Fruit fly (Drosophila melanogaster) whole organism, embryonic: ENCODE data around the gene CG12182.
A peak's percentile ranks its signal among the peaks of the same experiment; 100 is the strongest.

ENCODE experiments used
- Adf1 ChIP-seq: fragments of 200-800 bp; sonication (Bioruptor generic); IDR thresholded peaks from 2 replicates; pipeline ENCODE4 v1.3.6; 2022; ENCODE audit warnings: missing biosample characterization, missing genetic modification characterization
- CG10147 ChIP-seq: fragments of 200-800 bp; sonication (Bioruptor generic); optimal IDR thresholded peaks from 2 replicates; lab custom pipeline; 2019; ENCODE audit warnings: missing biosample characterization, mild to moderate bottlenecking, missing genetic modification characterization, moderate library complexity
- CG10959 ChIP-seq: fragments of 200-800 bp; sonication (Bioruptor generic); IDR thresholded peaks from 2 replicates; pipeline ENCODE4 v1.3.6; 2022; ENCODE audit warnings: missing biosample characterization, missing genetic modification characterization
- CG10979 ChIP-seq: fragments of 200-800 bp; sonication (Bioruptor generic); optimal IDR thresholded peaks from 2 replicates; lab custom pipeline; 2018; ENCODE audit warnings: missing biosample characterization, mild to moderate bottlenecking, missing genetic modification characterization, moderate library complexity
- CG11456 ChIP-seq: fragments of 200-800 bp; sonication (Bioruptor generic); IDR thresholded peaks from 3 replicates; pipeline ENCODE4 v1.3.6; 2022; ENCODE audit warnings: missing biosample characterization, missing genetic modification characterization
- CG12104 ChIP-seq: fragments of 200-800 bp; sonication (Bioruptor generic); optimal IDR thresholded peaks from 3 replicates; lab custom pipeline; 2016; ENCODE audit warnings: missing biosample characterization, missing genetic modification characterization
- CG12659 ChIP-seq: fragments of 200-800 bp; sonication (Bioruptor generic); optimal IDR thresholded peaks from 3 replicates; lab custom pipeline; 2017; ENCODE audit warnings: mild to moderate bottlenecking, missing biosample characterization, missing genetic modification reagents, missing genetic modification characterization
- CG12942 ChIP-seq: fragments of 200-800 bp; sonication (Bioruptor generic); optimal IDR thresholded peaks from 3 replicates; lab custom pipeline; 2016; ENCODE audit warnings: missing biosample characterization, missing genetic modification characterization
- CG13287 ChIP-seq: fragments of 200-800 bp; sonication (Bioruptor generic); IDR thresholded peaks from 2 replicates; pipeline ENCODE4 v1.3.6; 2022; ENCODE audit warnings: missing biosample characterization, missing genetic modification characterization; ENCODE audit not compliant: partially characterized antibody
- CG15073 ChIP-seq: fragments of 200-800 bp; sonication (Bioruptor generic); optimal IDR thresholded peaks from 2 replicates; lab custom pipeline; 2016; ENCODE audit warnings: missing biosample characterization, missing genetic modification characterization
- CG17328 ChIP-seq: fragments of 200-800 bp; sonication (Bioruptor generic); IDR thresholded peaks from 2 replicates; pipeline ENCODE4 v1.3.6; 2022; ENCODE audit warnings: missing biosample characterization, missing genetic modification characterization
- CG17385 ChIP-seq: fragments of 200-800 bp; sonication (Bioruptor generic); optimal IDR thresholded peaks from 3 replicates; lab custom pipeline; 2018; ENCODE audit warnings: missing biosample characterization, mild to moderate bottlenecking, missing genetic modification characterization
- CG1792 ChIP-seq: fragments of 200-800 bp; sonication (Bioruptor generic); optimal IDR thresholded peaks from 2 replicates; lab custom pipeline; 2016; ENCODE audit warnings: missing biosample characterization, missing genetic modification characterization
- CG18262 ChIP-seq: fragments of 200-800 bp; optimal IDR thresholded peaks from 3 replicates; lab custom pipeline; 2019; ENCODE audit warnings: missing biosample characterization, mild to moderate bottlenecking, missing genetic modification characterization, moderate library complexity
- CG2712 ChIP-seq: fragments of 200-800 bp; optimal IDR thresholded peaks from 3 replicates; lab custom pipeline; 2019; ENCODE audit warnings: missing biosample characterization, mild to moderate bottlenecking, missing genetic modification characterization, moderate library complexity
- CG3065 ChIP-seq: fragments of 200-800 bp; sonication (Bioruptor generic); optimal IDR thresholded peaks from 2 replicates; lab custom pipeline; 2016; ENCODE audit warnings: missing biosample characterization, missing genetic modification characterization
- CG34224 ChIP-seq: fragments of 200-800 bp; sonication (Bioruptor generic); IDR thresholded peaks from 3 replicates; pipeline ENCODE4 v1.3.6; 2022; ENCODE audit warnings: missing biosample characterization, missing genetic modification characterization; ENCODE audit not compliant: partially characterized antibody
- CG3995 ChIP-seq: fragments of 200-800 bp; sonication (Bioruptor generic); optimal IDR thresholded peaks from 3 replicates; lab custom pipeline; 2016; ENCODE audit warnings: missing biosample characterization, missing genetic modification characterization
- CG4404 ChIP-seq: fragments of 200-800 bp; sonication (Bioruptor generic); IDR thresholded peaks from 2 replicates; pipeline ENCODE4 v1.3.6; 2022; ENCODE audit warnings: missing biosample characterization, missing genetic modification characterization
- CG4424 ChIP-seq: fragments of 200-800 bp; sonication (Bioruptor generic); optimal IDR thresholded peaks from 3 replicates; lab custom pipeline; 2016; ENCODE audit warnings: missing biosample characterization, missing genetic modification characterization
- CG6272 ChIP-seq: fragments of 200-800 bp; sonication (Bioruptor generic); IDR thresholded peaks from 2 replicates; pipeline ENCODE4 v1.3.6; 2022; ENCODE audit warnings: missing biosample characterization, missing genetic modification characterization
- CG8944 ChIP-seq: fragments of 200-800 bp; sonication (Bioruptor generic); optimal IDR thresholded peaks from 3 replicates; lab custom pipeline; 2016; ENCODE audit warnings: missing biosample characterization, missing genetic modification characterization
- Doc2 ChIP-seq: fragments of 200-800 bp; sonication (Bioruptor generic); IDR thresholded peaks from 2 replicates; pipeline ENCODE4 v1.3.6; 2022; ENCODE audit warnings: missing biosample characterization, missing genetic modification characterization
- Elba2 ChIP-seq: fragments of 200-800 bp; sonication (Bioruptor generic); optimal IDR thresholded peaks from 3 replicates; lab custom pipeline; 2016; ENCODE audit warnings: missing biosample characterization, missing genetic modification characterization
- Hand ChIP-seq: fragments of 200-800 bp; sonication (Bioruptor generic); optimal IDR thresholded peaks from 2 replicates; lab custom pipeline; 2017; ENCODE audit warnings: mild to moderate bottlenecking, missing biosample characterization, missing genetic modification reagents, missing genetic modification characterization
- Kr ChIP-seq: fragments of 200-800 bp; sonication (Bioruptor generic); optimal IDR thresholded peaks from 2 replicates; lab custom pipeline; 2017; ENCODE audit warnings: missing biosample characterization, mild to moderate bottlenecking, missing genetic modification characterization
- MTF-1 ChIP-seq: fragments of 200-800 bp; sonication (Bioruptor generic); optimal IDR thresholded peaks from 2 replicates; lab custom pipeline; 2018; ENCODE audit warnings: missing biosample characterization, mild to moderate bottlenecking, missing genetic modification characterization, borderline replicate concordance
- Meics ChIP-seq: fragments of 200-800 bp; sonication (Bioruptor generic); optimal IDR thresholded peaks from 2 replicates; lab custom pipeline; 2017; ENCODE audit warnings: missing biosample characterization, mild to moderate bottlenecking, missing genetic modification characterization
- NFAT ChIP-seq: fragments of 200-800 bp; sonication (Bioruptor generic); IDR thresholded peaks from 2 replicates; pipeline ENCODE4 v1.3.6; 2022; ENCODE audit warnings: missing biosample characterization, missing genetic modification characterization
- Sry-β ChIP-seq: fragments of 200-800 bp; sonication (Bioruptor generic); optimal IDR thresholded peaks from 2 replicates; lab custom pipeline; 2018; ENCODE audit warnings: missing biosample characterization, mild to moderate bottlenecking, missing genetic modification characterization, moderate library complexity
- Ssrp ChIP-seq: fragments of 200-800 bp; sonication (Bioruptor generic); optimal IDR thresholded peaks from 2 replicates; lab custom pipeline; 2018; ENCODE audit warnings: missing biosample characterization, mild to moderate bottlenecking, missing genetic modification characterization, moderate library complexity
- Trl ChIP-seq, 3 experiments: fragments of >200 bp in 2 of 3; fragments of 200-800 bp in 1 of 3; sonication (Bioruptor generic) in 1 of 3; optimal IDR thresholded peaks; 2 replicates in 1 of 3; 3 replicates in 2 of 3; lab custom pipeline; 2016 to 2017; ENCODE audit warnings: missing biosample characterization in 1 of 3, missing genetic modification characterization in 1 of 3
- Usf ChIP-seq: fragments of 200-800 bp; sonication (Bioruptor generic); optimal IDR thresholded peaks from 2 replicates; lab custom pipeline; 2017; ENCODE audit warnings: missing genotype, missing biosample characterization, missing genetic modification characterization
- ci ChIP-seq: fragments of 200-800 bp; sonication (Bioruptor generic); IDR thresholded peaks from 3 replicates; pipeline ENCODE4 v1.3.6; 2022; ENCODE audit warnings: missing biosample characterization, missing genetic modification characterization
- crp ChIP-seq, 2 experiments: fragments of 200-800 bp; sonication (Bioruptor generic); optimal IDR thresholded peaks; 2 replicates in 1 of 2; 3 replicates in 1 of 2; lab custom pipeline; 2017; ENCODE audit warnings: missing biosample characterization in 2 of 2, missing genetic modification characterization in 2 of 2, mild to moderate bottlenecking in 1 of 2, moderate library complexity in 1 of 2
- eyg ChIP-seq: fragments of 200-800 bp; sonication (Bioruptor generic); optimal IDR thresholded peaks from 3 replicates; lab custom pipeline; 2016; ENCODE audit warnings: missing biosample characterization, missing genetic modification characterization
- fd96Cb ChIP-seq: fragments of 200-800 bp; sonication (Bioruptor generic); optimal IDR thresholded peaks from 2 replicates; lab custom pipeline; 2018; ENCODE audit warnings: missing biosample characterization, mild to moderate bottlenecking, missing genetic modification characterization, moderate library complexity
- grau ChIP-seq: fragments of 200-800 bp; optimal IDR thresholded peaks from 3 replicates; lab custom pipeline; 2019; ENCODE audit warnings: missing biosample characterization, mild to moderate bottlenecking, missing genetic modification characterization, moderate library complexity
- hb ChIP-seq: fragments of 200-800 bp; sonication (Bioruptor generic); IDR thresholded peaks from 3 replicates; pipeline ENCODE4 v1.3.6; 2022; ENCODE audit warnings: missing biosample characterization, missing genetic modification characterization; ENCODE audit not compliant: partially characterized antibody
- ind ChIP-seq: fragments of 200-800 bp; sonication (Bioruptor generic); optimal IDR thresholded peaks from 3 replicates; lab custom pipeline; 2016; ENCODE audit warnings: missing biosample characterization, missing genetic modification characterization
- ken ChIP-seq: fragments of 200-800 bp; sonication (Bioruptor generic); IDR thresholded peaks from 3 replicates; pipeline ENCODE4 v1.3.6; 2022; ENCODE audit warnings: missing biosample characterization, missing genetic modification characterization
- nom ChIP-seq: fragments of 200-800 bp; sonication (Bioruptor generic); optimal IDR thresholded peaks from 2 replicates; lab custom pipeline; 2017; ENCODE audit warnings: missing biosample characterization, missing genetic modification characterization, mild to moderate bottlenecking, moderate library complexity, missing genetic modification reagents
- odd ChIP-seq: fragments of 200-800 bp; sonication (Bioruptor generic); optimal IDR thresholded peaks from 2 replicates; lab custom pipeline; 2017; ENCODE audit warnings: missing biosample characterization, mild to moderate bottlenecking, missing genetic modification characterization
- psq ChIP-seq: fragments of 200-800 bp; sonication (Bioruptor generic); optimal IDR thresholded peaks from 2 replicates; lab custom pipeline; 2017; ENCODE audit warnings: missing biosample characterization, missing genetic modification characterization
- ranshi ChIP-seq: fragments of 200-800 bp; sonication (Bioruptor generic); IDR thresholded peaks from 2 replicates; pipeline ENCODE4 v1.3.6; 2022; ENCODE audit warnings: missing biosample characterization, missing genetic modification characterization
- row ChIP-seq: fragments of 200-800 bp; sonication (Bioruptor generic); IDR thresholded peaks from 3 replicates; pipeline ENCODE4 v1.3.6; 2022; ENCODE audit warnings: missing biosample characterization, missing genetic modification characterization
- sna ChIP-seq: fragments of 200-800 bp; sonication (Bioruptor generic); IDR thresholded peaks from 2 replicates; pipeline ENCODE4 v1.3.6; 2022; ENCODE audit warnings: missing biosample characterization, missing genetic modification characterization; ENCODE audit not compliant: partially characterized antibody
- ssp ChIP-seq: fragments of 200-800 bp; sonication (Bioruptor generic); IDR thresholded peaks from 2 replicates; pipeline ENCODE4 v1.3.6; 2022; ENCODE audit warnings: missing biosample characterization, missing genetic modification characterization
- vnd ChIP-seq: fragments of 200-800 bp; sonication (Bioruptor generic); IDR thresholded peaks from 3 replicates; pipeline ENCODE4 v1.3.6; 2022; ENCODE audit warnings: missing biosample characterization, missing genetic modification characterization; ENCODE audit not compliant: partially characterized antibody
- zen ChIP-seq: fragments of 200-800 bp; sonication (Bioruptor generic); optimal IDR thresholded peaks from 3 replicates; lab custom pipeline; 2018; ENCODE audit warnings: missing biosample characterization, mild to moderate bottlenecking, missing genetic modification characterization, moderate library complexity

CG12182 gene

dm6 chr3L:2579557-2580224 lies 19.7 kb downstream of the CG12182 start (continued):
- TF ChIP-seq Doc2 (GFP tag; lab: Robert Waterston, UW) (no peak), CG12942 (no peak), CG18262 (no peak), CG11456 (GFP tag; lab: Robert Waterston, UW) (no peak), CG13287 (GFP tag; lab: Robert Waterston, UW) (peak; percentile 41), CG15073 (GFP tag; lab: Kevin White, UChicago) (no peak), fd96Cb (tag; lab: Kevin White, UChicago) (no peak), CG1792 (GFP tag; lab: Kevin White, UChicago) (no peak), Adf1 (GFP tag; lab: Robert Waterston, UW) (no peak), zen (tag; lab: Kevin White, UChicago) (no peak), CG2712 (tag; lab: Kevin White, UChicago) (no peak), Ssrp (tag; lab: Kevin White, UChicago) (no peak), CG3065 (GFP tag; lab: Kevin White, UChicago) (no peak), crp (GFP tag; optimal IDR thresholded peaks at IDR 0.05; lab: Kevin White, UChicago) (no peak), CG12104 (GFP tag; lab: Kevin White, UChicago) (no peak), hb (0 out of 3 replicates have a peak, but pooled peaks have one; percentile 62), eyg (GFP tag; lab: Kevin White, UChicago) (no peak), psq (GFP tag; lab: Kevin White, UChicago) (no peak), Sry-β (GFP tag; lab: Kevin White, UChicago) (no peak), CG4424 (GFP tag; lab: Kevin White, UChicago) (no peak), CG10147 (GFP tag; lab: Kevin White, UChicago) (no peak), Trl (optimal IDR thresholded peaks at IDR 0.05; lab: Kevin White, UChicago) (no peak), Trl (GFP tag; optimal IDR thresholded peaks at IDR 0.05; lab: Kevin White, UChicago) (no peak), ken (GFP tag; lab: Robert Waterston, UW) (no peak), NFAT (no peak), MTF-1 (GFP tag; lab: Kevin White, UChicago) (no peak), CG10959 (GFP tag; lab: Robert Waterston, UW) (no peak), grau (tag; lab: Kevin White, UChicago) (no peak), CG4404 (no peak), nom (GFP tag; lab: Kevin White, UChicago) (no peak), ranshi (GFP tag; lab: Robert Waterston, UW) (no peak), Hand (GFP tag; lab: Kevin White, UChicago) (no peak), CG10979 (tag; lab: Kevin White, UChicago) (no peak), ind (GFP tag; lab: Kevin White, UChicago) (no peak), Kr (GFP tag; lab: Kevin White, UChicago) (no peak), ssp (GFP tag; lab: Robert Waterston, UW) (no peak), Usf (GFP tag; lab: Kevin White, UChicago) (no peak), row (GFP tag; lab: Robert Waterston, UW) (no peak), CG12659 (no peak), ci (GFP tag; lab: Robert Waterston, UW) (no peak), CG34224 (peak; percentile 38; the same call in 2 of the 3 replicates), CG6272 (GFP tag; lab: Robert Waterston, UW) (no peak), CG8944 (GFP tag; lab: Kevin White, UChicago) (no peak), sna (GFP tag; lab: Robert Waterston, UW) (peak; percentile 76), vnd (GFP tag; lab: Robert Waterston, UW) (peak; percentile 60; the same call in 2 of the 3 replicates), Meics (no peak), CG17385 (GFP tag; lab: Kevin White, UChicago) (no peak), CG3995 (GFP tag; lab: Kevin White, UChicago) (no peak), CG17328 (GFP tag; lab: Robert Waterston, UW) (no peak), Elba2 (GFP tag; lab: Kevin White, UChicago) (no peak), odd (GFP tag; lab: Kevin White, UChicago) (no peak)
